Fruit fly (Drosophila melanogaster): ENCODE measurements around the gene CG12991.

DNA sequence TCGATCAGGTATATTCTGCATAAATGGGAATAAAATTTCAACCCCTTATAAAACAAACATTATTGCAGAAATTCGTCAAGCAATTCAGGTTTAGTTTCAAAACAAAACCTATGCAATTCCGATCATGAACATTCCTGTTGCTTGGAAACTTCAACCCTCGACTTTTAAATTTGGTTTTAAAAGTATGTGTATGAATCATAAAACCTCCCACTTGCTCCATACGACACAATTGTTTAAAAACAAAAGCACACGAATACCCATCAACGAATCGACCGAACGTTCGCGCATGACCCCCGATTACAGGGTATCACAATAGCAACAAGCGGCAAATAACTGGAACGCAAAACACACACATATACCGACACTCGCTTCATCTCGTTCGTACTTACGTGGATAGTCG, 1.5 kb upstream of the CG12991 start:
- no peak for TF ChIP-seq btn (GFP tag; optimal IDR thresholded peaks at IDR 0.05)
- TF ChIP-seq CG31441 (GFP tag; IDR thresholded peaks at IDR 0.05) = no peak
- peak; percentile 25 for TF ChIP-seq Oli (tag; optimal IDR thresholded peaks at IDR 0.05)
- TF ChIP-seq CG17361 (GFP tag; IDR thresholded peaks at IDR 0.05) = peak; percentile 54; the same call in 1 of the 3 replicates

Measured in whole organism, embryonic.